Worm (Caenorhabditis elegans): ENCODE data around the gene clec-151.

clec-151 gene

DNA sequence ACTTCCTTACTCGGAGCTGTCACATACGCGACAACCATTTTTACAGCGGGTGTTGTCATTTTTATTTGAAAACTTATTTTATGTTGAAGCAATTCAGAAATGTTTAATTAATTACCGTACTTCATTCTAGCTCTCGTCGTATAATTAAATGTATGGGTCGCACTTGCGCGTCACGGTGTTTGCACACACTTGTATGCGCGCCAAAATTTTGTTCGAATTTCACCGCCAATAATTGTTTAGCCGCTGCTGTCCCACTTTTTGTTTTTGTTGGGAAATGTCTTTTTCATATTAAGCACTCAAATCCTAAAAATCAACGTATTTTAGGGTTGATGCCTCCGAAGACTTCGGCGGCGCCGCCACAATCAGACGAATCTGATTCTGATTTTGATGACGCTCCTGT, 41.1 kb upstream of the clec-151 start, which contains the start of the genes F35G12.7 and smc-4 (continued):
- TF ChIP-seq mdl-1 (tag; optimal IDR thresholded peaks at IDR 0.05), result peak in 1 of 2 experiments; percentile 33
- TF ChIP-seq ama-1 (optimal IDR thresholded peaks at IDR 0.05), result no peak
- no peak for TF ChIP-seq ceh-90 (tag; optimal IDR thresholded peaks at IDR 0.05)
- TF ChIP-seq isw-1 (GFP tag; IDR thresholded peaks at IDR 0.05), result peak; percentile 51
- TF ChIP-seq nhr-76 (tag; optimal IDR thresholded peaks at IDR 0.05), result no peak
- TF ChIP-seq efl-1 (optimal IDR thresholded peaks at IDR 0.05), result peak; percentile 81 to 89
- peak; percentile 89 to 99 for TF ChIP-seq efl-1 (GFP tag; optimal IDR thresholded peaks at IDR 0.05 in 1 of 2)
- peak; percentile 6 for TF ChIP-seq unc-86 (tag; optimal IDR thresholded peaks at IDR 0.05)
- no peak for TF ChIP-seq nhr-12 (tag; optimal IDR thresholded peaks at IDR 0.05)
- TF ChIP-seq ces-1 (GFP tag; optimal IDR thresholded peaks at IDR 0.05), result no peak
- peak; percentile 48 for TF ChIP-seq C04F5.9 (tag; optimal IDR thresholded peaks at IDR 0.05)
- peak; percentile 58 for TF ChIP-seq tbx-2 (tag; optimal IDR thresholded peaks at IDR 0.05)
- no peak for TF ChIP-seq unc-98 (GFP tag; IDR thresholded peaks at IDR 0.05)
- TF ChIP-seq aha-1 (tag; optimal IDR thresholded peaks at IDR 0.05), result no peak
- TF ChIP-seq pqm-1 (tag; optimal IDR thresholded peaks at IDR 0.05), result no peak
- no peak for TF ChIP-seq hlh-17 (GFP tag; optimal IDR thresholded peaks at IDR 0.05; ENCODE audit: borderline replicate concordance)
- no peak for TF ChIP-seq hlh-4 (tag; optimal IDR thresholded peaks at IDR 0.05)
- no peak for TF ChIP-seq mef-2 (tag; optimal IDR thresholded peaks at IDR 0.05)
- peak; percentile 79 for TF ChIP-seq mep-1 (tag; optimal IDR thresholded peaks at IDR 0.05)
- TF ChIP-seq egl-13 (tag; optimal IDR thresholded peaks at IDR 0.05), result no peak
- TF ChIP-seq sup-37 (GFP tag; optimal IDR thresholded peaks at IDR 0.05), result no peak
- TF ChIP-seq zag-1 (tag; optimal IDR thresholded peaks at IDR 0.05), result no peak
- TF ChIP-seq egl-27 (tag; optimal IDR thresholded peaks at IDR 0.05), result no peak
- peak; percentile 26 for TF ChIP-seq fkh-8 (tag; optimal IDR thresholded peaks at IDR 0.05)
- no peak for TF ChIP-seq Y116A8C.19 (tag; optimal IDR thresholded peaks at IDR 0.05; ENCODE audit: borderline replicate concordance)
- TF ChIP-seq nhr-11 (tag; optimal IDR thresholded peaks at IDR 0.05), result no peak
- TF ChIP-seq lin-14 (GFP tag; optimal IDR thresholded peaks at IDR 0.05), result no peak
- TF ChIP-seq nhr-47 (tag; optimal IDR thresholded peaks at IDR 0.05), result peak; percentile 72
- no peak for TF ChIP-seq elt-3 (tag; optimal IDR thresholded peaks at IDR 0.05)
- peak; percentile 38 for TF ChIP-seq nhr-90 (tag; optimal IDR thresholded peaks at IDR 0.05; ENCODE audit: poor library complexity)
- no peak for TF ChIP-seq nhr-237 (tag; optimal IDR thresholded peaks at IDR 0.05)
- TF ChIP-seq aly-2 (tag; optimal IDR thresholded peaks at IDR 0.05), result no peak
- no peak for TF ChIP-seq skn-1 (tag; optimal IDR thresholded peaks at IDR 0.05)
- peak; percentile 64 for TF ChIP-seq dsc-1 (tag; optimal IDR thresholded peaks at IDR 0.05)
- peak; percentile 9 for TF ChIP-seq snpc-4 (tag; optimal IDR thresholded peaks at IDR 0.05)
- TF ChIP-seq mab-9 (GFP tag; IDR thresholded peaks at IDR 0.05), result peak; percentile 41; the same call in 1 of the 2 replicates
- TF ChIP-seq unc-30 (tag; optimal IDR thresholded peaks at IDR 0.05), result no peak
- TF ChIP-seq pax-3 (tag; optimal IDR thresholded peaks at IDR 0.05), result no peak
- TF ChIP-seq fos-1 (tag; optimal IDR thresholded peaks at IDR 0.05), result no peak
- TF ChIP-seq ceh-8 (GFP tag; optimal IDR thresholded peaks at IDR 0.05), result peak; percentile 34
- peak in 1 of 2 experiments; percentile 17 for TF ChIP-seq ztf-11 (tag; optimal IDR thresholded peaks at IDR 0.05)
- no peak for TF ChIP-seq ets-5 (GFP tag; IDR thresholded peaks at IDR 0.05)
- no peak for TF ChIP-seq efl-3 (GFP tag; optimal IDR thresholded peaks at IDR 0.05)
- TF ChIP-seq xbp-1 (tag; optimal IDR thresholded peaks at IDR 0.05), result peak; percentile 58
- TF ChIP-seq swsn-7 (tag; optimal IDR thresholded peaks at IDR 0.05), result peak; percentile 64
- peak; percentile 58 for TF ChIP-seq nhr-85 (tag)
- no peak for TF ChIP-seq sptf-1 (tag; optimal IDR thresholded peaks at IDR 0.05)
- TF ChIP-seq lin-35 (GFP tag; optimal IDR thresholded peaks at IDR 0.05), result peak; percentile 87 to 94
- TF ChIP-seq nhr-77 (tag; optimal IDR thresholded peaks at IDR 0.05), result no peak
- peak; percentile 71 for TF ChIP-seq unc-130 (tag; optimal IDR thresholded peaks at IDR 0.05)
- no peak for TF ChIP-seq nhr-28 (tag; optimal IDR thresholded peaks at IDR 0.05)
- no peak for TF ChIP-seq ceh-88 (GFP tag; IDR thresholded peaks at IDR 0.05)
- TF ChIP-seq unc-62 (GFP tag; optimal IDR thresholded peaks at IDR 0.05), result no peak
- TF ChIP-seq nhr-71 (tag; optimal IDR thresholded peaks at IDR 0.05), result peak; percentile 73
- peak; percentile 91 to 96 for TF ChIP-seq lsy-2 (tag; optimal IDR thresholded peaks at IDR 0.05)

Measured in whole organism, L1 larva.